Fruit fly (Drosophila melanogaster) whole organism, adult: ENCODE results near the gene BigH1.

ENCODE experiments used
- CG11617 ChIP-seq: fragments of 200-800 bp; sonication (Bioruptor generic); optimal IDR thresholded peaks from 2 replicates; lab custom pipeline; 2017; ENCODE audit warnings: mild to moderate bottlenecking, missing biosample characterization, missing genetic modification reagents, missing genetic modification characterization
- CG12768 ChIP-seq: fragments of 200-800 bp; sonication (Bioruptor generic); optimal IDR thresholded peaks from 2 replicates; lab custom pipeline; 2017; ENCODE audit warnings: missing biosample characterization, missing genetic modification characterization, mild to moderate bottlenecking, moderate library complexity, missing genetic modification reagents
- CG14711 ChIP-seq: fragments of 200-800 bp; sonication (Bioruptor generic); optimal IDR thresholded peaks from 2 replicates; lab custom pipeline; 2018; ENCODE audit warnings: missing biosample characterization, mild to moderate bottlenecking, missing genetic modification characterization, moderate library complexity
- CG1620 ChIP-seq: fragments of 200-800 bp; sonication (Bioruptor generic); optimal IDR thresholded peaks from 2 replicates; lab custom pipeline; 2016; ENCODE audit warnings: missing biosample characterization, missing genetic modification characterization
- CG33017 ChIP-seq: fragments of 200-800 bp; sonication (Bioruptor generic); optimal IDR thresholded peaks from 2 replicates; lab custom pipeline; 2018; ENCODE audit warnings: missing biosample characterization, mild to moderate bottlenecking, missing genetic modification characterization, moderate library complexity
- CG5204 ChIP-seq: fragments of 200-800 bp; sonication (Bioruptor generic); optimal IDR thresholded peaks from 2 replicates; lab custom pipeline; 2016; ENCODE audit warnings: missing biosample characterization, missing genetic modification characterization
- CG7045 ChIP-seq: fragments of 200-800 bp; sonication (Bioruptor generic); optimal IDR thresholded peaks from 2 replicates; lab custom pipeline; 2017; ENCODE audit warnings: missing biosample characterization, mild to moderate bottlenecking, missing genetic modification characterization
- CG7101 ChIP-seq: fragments of 200-800 bp; sonication (Bioruptor generic); optimal IDR thresholded peaks from 2 replicates; lab custom pipeline; 2018; ENCODE audit warnings: missing biosample characterization, mild to moderate bottlenecking, missing genetic modification characterization, moderate library complexity
- Clk ChIP-seq: fragments of 200-800 bp; sonication (Bioruptor generic); optimal IDR thresholded peaks from 2 replicates; lab custom pipeline; 2017; ENCODE audit warnings: missing biosample characterization, missing genetic modification characterization
- Crg-1 ChIP-seq: fragments of 200-800 bp; sonication (Bioruptor generic); optimal IDR thresholded peaks from 2 replicates; lab custom pipeline; 2016; ENCODE audit warnings: missing biosample characterization, missing genetic modification characterization
- Hr96 ChIP-seq: fragments of 200-800 bp; sonication (Bioruptor generic); optimal IDR thresholded peaks from 2 replicates; lab custom pipeline; 2016; ENCODE audit warnings: missing biosample characterization, missing genetic modification characterization
- Mnt ChIP-seq: fragments of 200-800 bp; sonication (Bioruptor generic); optimal IDR thresholded peaks from 2 replicates; lab custom pipeline; 2016; ENCODE audit warnings: missing biosample characterization, mild to moderate bottlenecking, missing genetic modification characterization
- bab1 ChIP-seq: fragments of 200-800 bp; sonication (Bioruptor generic); optimal IDR thresholded peaks from 3 replicates; lab custom pipeline; 2019; ENCODE audit warnings: missing biosample characterization, mild to moderate bottlenecking, missing genetic modification characterization, moderate library complexity
- cic ChIP-seq: fragments of 200-800 bp; sonication (Bioruptor generic); optimal IDR thresholded peaks from 2 replicates; lab custom pipeline; 2017; ENCODE audit warnings: missing biosample characterization, mild to moderate bottlenecking, missing genetic modification characterization, moderate library complexity
- cnc ChIP-seq, 2 experiments: fragments of >200 bp; optimal IDR thresholded peaks; 2 replicates each; lab custom pipeline; 2017
- kay ChIP-seq: fragments of 200-800 bp; sonication (Bioruptor generic); peaks from one replicate; lab custom pipeline; 2016; ENCODE audit warnings: missing biosample characterization, missing genetic modification characterization, borderline replicate concordance
- ovo ChIP-seq: fragments of 200-800 bp; sonication (Bioruptor generic); optimal IDR thresholded peaks from 2 replicates; lab custom pipeline; 2016; ENCODE audit warnings: missing biosample characterization, missing genetic modification characterization
- pad ChIP-seq: fragments of 200-800 bp; sonication (Bioruptor generic); optimal IDR thresholded peaks from 3 replicates; lab custom pipeline; 2017; ENCODE audit warnings: missing biosample characterization, missing genetic modification characterization, mild to moderate bottlenecking, moderate library complexity, missing genetic modification reagents
- tj ChIP-seq: fragments of 200-800 bp; sonication (Bioruptor generic); optimal IDR thresholded peaks from 3 replicates; lab custom pipeline; 2017; ENCODE audit warnings: missing biosample characterization, mild to moderate bottlenecking, missing genetic modification characterization, moderate library complexity
- toe ChIP-seq: fragments of 200-800 bp; sonication (Bioruptor generic); optimal IDR thresholded peaks from 2 replicates; lab custom pipeline; 2016; ENCODE audit warnings: missing biosample characterization, missing genetic modification characterization

The BigH1 gene

DNA sequence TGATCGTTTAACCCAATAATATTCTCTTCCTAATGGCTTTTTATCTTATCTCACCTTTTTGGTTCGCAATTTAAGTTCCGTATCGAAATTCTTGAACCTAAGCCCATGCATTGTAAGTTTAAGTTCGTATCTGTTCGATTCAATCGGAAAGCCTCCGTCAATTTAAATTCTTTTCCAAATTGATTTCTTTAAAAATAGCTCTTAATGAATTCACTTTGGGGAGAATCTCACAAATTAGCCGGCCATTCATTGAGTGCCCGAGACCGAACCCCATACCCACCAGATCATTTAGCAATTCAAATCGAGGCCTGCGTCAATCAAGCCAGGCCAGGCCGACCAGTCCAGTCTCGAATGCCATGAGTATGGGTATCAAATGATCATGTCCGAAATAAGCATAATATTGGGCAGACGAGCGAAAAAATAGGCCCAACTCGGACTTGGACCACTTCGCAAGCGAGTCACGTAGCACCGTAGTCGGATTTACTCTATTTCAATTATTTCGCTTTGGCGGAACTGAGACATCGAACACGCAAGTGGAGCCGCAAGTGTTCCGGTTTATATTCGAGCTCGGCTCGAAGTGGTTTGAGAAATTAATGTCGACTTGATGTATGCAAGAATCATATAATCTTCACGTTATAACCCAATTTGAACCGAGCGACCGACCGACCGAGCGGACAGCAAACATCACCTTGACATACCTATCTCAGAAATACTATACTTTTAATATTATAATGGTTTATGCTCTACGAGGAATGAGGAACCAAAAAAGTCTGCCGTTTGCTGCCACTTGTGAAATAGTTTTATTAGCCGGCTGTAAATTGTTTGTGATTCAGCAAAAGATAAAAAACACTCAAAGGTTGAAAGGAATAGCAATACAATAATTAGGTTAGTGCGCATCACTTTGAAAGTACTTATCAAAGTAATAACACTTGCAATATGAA lies 44.7 kb downstream of the BigH1 start:
- TF ChIP-seq Crg-1 (GFP tag; lab: Kevin White, UChicago) (no peak), CG33017 (no peak), CG1620 (GFP tag; lab: Kevin White, UChicago) (no peak), Clk (no peak)

DNA sequence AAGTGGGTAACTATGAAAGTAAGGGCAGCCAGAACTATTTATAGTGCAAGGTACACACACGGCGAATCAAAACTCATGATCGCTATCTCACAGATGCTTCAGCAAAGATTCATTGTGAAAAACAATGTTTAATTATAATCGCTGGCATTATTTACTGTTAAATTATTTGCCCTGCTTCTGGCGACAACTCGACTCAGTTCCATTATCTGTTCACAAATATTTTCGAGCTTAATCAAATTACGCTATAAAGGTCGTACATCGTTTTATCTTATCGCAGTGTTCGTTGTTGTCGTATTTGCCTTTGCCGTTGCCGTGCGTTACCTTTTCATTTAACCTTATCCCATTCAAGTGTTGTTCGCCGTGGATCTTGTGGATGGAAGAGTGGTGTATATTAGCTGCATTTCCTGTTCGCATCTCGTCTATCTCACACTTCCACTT lies 45.7 kb downstream of the BigH1 start:
- TF ChIP-seq tj (GFP tag; lab: Kevin White, UChicago) (no peak), Hr96 (GFP tag; lab: Kevin White, UChicago) (no peak), CG7101 (tag; lab: Kevin White, UChicago) (peak; percentile 23), Mnt (GFP tag; lab: Kevin White, UChicago) (no peak), pad (GFP tag; lab: Kevin White, UChicago) (no peak), cic (GFP tag; lab: Kevin White, UChicago) (peak; percentile 87), CG12768 (GFP tag; lab: Kevin White, UChicago) (peak; percentile 11), CG14711 (tag; lab: Kevin White, UChicago) (no peak), CG33017 (no peak), Clk (no peak), kay (peak; percentile 82), ovo (GFP tag; lab: Kevin White, UChicago) (no peak)

DNA sequence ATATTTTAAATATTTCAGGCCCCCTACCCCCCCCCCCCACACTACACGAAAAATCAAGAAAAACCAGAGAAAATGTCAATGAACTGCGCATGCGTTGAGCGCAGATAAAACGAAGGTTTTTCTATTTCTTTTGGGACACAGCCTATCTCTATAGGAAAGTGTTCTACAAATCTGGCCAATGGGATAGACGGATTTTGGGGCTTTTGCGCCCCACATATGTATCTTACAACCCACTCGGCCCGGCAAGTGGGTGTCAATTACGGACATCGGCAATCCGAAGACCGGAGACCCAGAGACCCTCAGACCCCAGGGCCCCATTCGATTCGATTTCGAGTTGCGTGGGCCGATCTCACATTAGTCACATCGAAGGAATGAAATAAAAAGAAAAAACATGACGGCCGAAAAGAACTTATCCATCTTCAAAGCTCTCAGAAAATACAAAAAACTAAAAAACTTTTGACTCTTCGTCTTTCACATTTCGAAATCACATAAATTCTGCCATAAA lies 46.3 kb downstream of the BigH1 start:
- TF ChIP-seq toe (GFP tag; lab: Kevin White, UChicago) (no peak), Crg-1 (GFP tag; lab: Kevin White, UChicago) (no peak), ovo (GFP tag; lab: Kevin White, UChicago) (no peak), CG12768 (GFP tag; lab: Kevin White, UChicago) (no peak), CG7045 (GFP tag; lab: Kevin White, UChicago) (no peak), CG33017 (no peak), CG14711 (tag; lab: Kevin White, UChicago) (no peak), CG11617 (no peak), Hr96 (GFP tag; lab: Kevin White, UChicago) (no peak), kay (no peak), Mnt (GFP tag; lab: Kevin White, UChicago) (no peak), CG1620 (GFP tag; lab: Kevin White, UChicago) (no peak), CG7101 (tag; lab: Kevin White, UChicago) (no peak), cic (GFP tag; lab: Kevin White, UChicago) (no peak), bab1 (GFP tag; lab: Kevin White, UChicago) (no peak), pad (GFP tag; lab: Kevin White, UChicago) (no peak), tj (GFP tag; lab: Kevin White, UChicago) (no peak)

DNA sequence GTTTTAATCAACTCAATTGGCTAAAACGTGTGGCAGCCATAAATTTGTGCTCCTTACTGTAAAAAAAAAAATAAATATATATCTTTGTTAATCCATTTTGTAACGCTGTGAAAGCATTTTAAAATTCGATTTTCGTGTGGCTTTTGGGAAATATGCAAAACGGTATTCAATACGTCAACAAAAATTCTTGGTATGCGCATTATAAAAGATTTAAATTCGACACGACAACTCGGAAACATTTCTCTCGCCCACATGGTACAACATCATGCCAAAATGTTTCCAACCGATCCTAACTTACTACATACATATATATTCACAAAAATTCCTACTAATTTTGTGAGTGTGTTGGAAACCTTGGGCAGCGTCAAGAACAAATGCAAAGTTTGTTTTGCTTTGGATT lies 47.4 kb downstream of the BigH1 start:
- TF ChIP-seq CG5204 (GFP tag; lab: Kevin White, UChicago) (no peak), kay (peak; percentile 32), Crg-1 (GFP tag; lab: Kevin White, UChicago) (no peak), CG11617 (no peak), bab1 (GFP tag; lab: Kevin White, UChicago) (no peak), pad (GFP tag; lab: Kevin White, UChicago) (no peak), cnc (optimal IDR thresholded peaks at IDR 0.05; lab: Kevin White, UChicago) (no peak)

DNA sequence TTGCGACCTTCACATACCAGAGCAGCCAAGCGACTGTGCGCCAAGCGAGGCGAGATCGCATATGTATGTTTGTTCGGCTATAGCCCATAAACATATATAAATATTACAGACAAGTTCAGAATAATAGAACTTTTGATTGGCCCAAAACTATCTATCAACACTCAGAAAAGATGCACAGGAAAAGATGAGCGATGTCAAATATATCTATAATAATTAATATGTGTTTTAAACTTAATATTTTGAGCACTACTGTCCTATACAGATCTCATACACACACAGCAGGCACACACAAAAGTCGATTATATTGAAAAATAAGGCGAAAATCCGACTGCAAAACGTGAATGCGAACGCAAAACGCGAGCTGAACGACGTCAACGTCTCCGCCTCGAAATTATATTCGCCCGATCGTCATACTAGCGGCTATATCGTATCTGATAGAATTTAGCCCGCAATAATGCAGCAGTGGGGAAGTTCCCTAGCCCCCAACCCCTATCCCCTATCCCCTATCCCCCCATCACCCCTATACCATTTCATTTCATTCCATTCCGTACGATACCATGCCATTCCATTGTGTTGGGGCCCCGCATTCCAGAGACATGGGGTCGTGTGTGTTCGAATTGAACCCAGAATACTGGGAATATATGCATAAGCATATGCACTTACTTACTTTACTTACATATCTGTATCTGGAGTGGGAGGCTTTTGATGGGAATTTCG lies 48.4 kb downstream of the BigH1 start:
- TF ChIP-seq toe (GFP tag; lab: Kevin White, UChicago) (no peak), kay (no peak), CG7101 (tag; lab: Kevin White, UChicago) (peak; percentile 31), CG1620 (GFP tag; lab: Kevin White, UChicago) (no peak), Mnt (GFP tag; lab: Kevin White, UChicago) (no peak), CG12768 (GFP tag; lab: Kevin White, UChicago) (peak; percentile 78), tj (GFP tag; lab: Kevin White, UChicago) (peak; percentile 44), Crg-1 (GFP tag; lab: Kevin White, UChicago) (no peak), ovo (GFP tag; lab: Kevin White, UChicago) (peak; percentile 55), cic (GFP tag; lab: Kevin White, UChicago) (peak; percentile 84), bab1 (GFP tag; lab: Kevin White, UChicago) (no peak), CG14711 (tag; lab: Kevin White, UChicago) (peak; percentile 9), pad (GFP tag; lab: Kevin White, UChicago) (peak; percentile 90), CG33017 (peak; percentile 58), CG7045 (GFP tag; lab: Kevin White, UChicago) (peak; percentile 32), cnc (optimal IDR thresholded peaks at IDR 0.05; lab: Kevin White, UChicago) (no peak), Hr96 (GFP tag; lab: Kevin White, UChicago) (no peak), Clk (no peak), CG11617 (no peak), CG5204 (GFP tag; lab: Kevin White, UChicago) (no peak)
